Fruit fly (Drosophila melanogaster) S2 (cell line): ENCODE results near the gene CG33181.

Experiments
- CG8478 ChIP-seq: fragments of >200 bp; optimal IDR thresholded peaks from 2 replicates; lab custom pipeline; 2018
- CTCF ChIP-seq, 2 experiments: fragments of >200 bp; optimal IDR thresholded peaks; 2 replicates each; lab custom pipeline; 2018

DNA sequence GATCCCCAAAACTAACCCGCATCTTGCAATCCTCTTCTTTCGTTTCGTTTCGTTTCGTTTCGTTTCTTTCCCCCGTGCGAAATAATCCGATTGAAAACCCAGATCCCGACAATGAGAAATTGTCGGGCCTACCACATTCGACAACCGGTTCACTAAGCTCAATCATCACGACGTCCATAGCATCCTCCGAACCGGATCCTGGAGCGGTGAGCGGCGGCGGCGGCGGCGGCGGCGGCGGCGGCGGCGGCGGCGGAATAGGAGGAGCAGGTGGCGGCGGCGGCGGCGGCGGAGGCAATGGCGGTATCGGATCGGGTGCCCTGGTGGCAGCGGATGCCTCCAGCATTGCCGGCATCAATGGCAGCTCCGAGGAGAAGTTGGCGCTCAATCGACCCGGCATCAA, 23.1 kb downstream of the CG33181 start:
- no peak for TF ChIP-seq CG8478
- TF ChIP-seq CTCF (optimal IDR thresholded peaks at IDR 0.05; lab: Kevin White, UChicago) = no peak
